Fruit fly (Drosophila melanogaster) whole organism, embryonic: Measurements from ENCODE around the gene enc.

Source experiments
- Adf1 ChIP-seq: fragments of 200-800 bp; sonication (Bioruptor generic); IDR thresholded peaks from 2 replicates; pipeline ENCODE4 v1.3.6; 2022; ENCODE audit warnings: missing biosample characterization, missing genetic modification characterization
- C15 ChIP-seq: fragments of 200-800 bp; sonication (Bioruptor generic); IDR thresholded peaks from 3 replicates; pipeline ENCODE4 v1.3.6; 2022; ENCODE audit warnings: missing biosample characterization, missing genetic modification characterization
- CG11093 ChIP-seq: fragments of 200-800 bp; sonication (Bioruptor generic); IDR thresholded peaks from 3 replicates; pipeline ENCODE4 v1.3.6; 2022; ENCODE audit warnings: missing biosample characterization, missing genetic modification characterization
- CG11247 ChIP-seq: fragments of 200-800 bp; sonication (Bioruptor generic); IDR thresholded peaks from 2 replicates; pipeline ENCODE4 v1.3.6; 2022; ENCODE audit warnings: missing biosample characterization, missing genetic modification characterization
- CG11456 ChIP-seq: fragments of 200-800 bp; sonication (Bioruptor generic); IDR thresholded peaks from 3 replicates; pipeline ENCODE4 v1.3.6; 2022; ENCODE audit warnings: missing biosample characterization, missing genetic modification characterization
- CG12104 ChIP-seq: fragments of 200-800 bp; sonication (Bioruptor generic); optimal IDR thresholded peaks from 3 replicates; lab custom pipeline; 2016; ENCODE audit warnings: missing biosample characterization, missing genetic modification characterization
- CG12219 ChIP-seq: fragments of 200-800 bp; sonication (Bioruptor generic); optimal IDR thresholded peaks from 3 replicates; lab custom pipeline; 2018; ENCODE audit warnings: missing biosample characterization, mild to moderate bottlenecking, missing genetic modification characterization
- CG14860 ChIP-seq: fragments of 200-800 bp; sonication (Bioruptor generic); IDR thresholded peaks from 3 replicates; pipeline ENCODE4 v1.3.6; 2022; ENCODE audit warnings: missing biosample characterization, missing genetic modification characterization; ENCODE audit not compliant: partially characterized antibody
- CG15601 ChIP-seq: fragments of 200-800 bp; sonication (Bioruptor generic); optimal IDR thresholded peaks from 3 replicates; lab custom pipeline; 2019; ENCODE audit warnings: missing biosample characterization, mild to moderate bottlenecking, missing genetic modification characterization, moderate library complexity
- CG17186 ChIP-seq: fragments of 200-800 bp; sonication (Bioruptor generic); optimal IDR thresholded peaks from 3 replicates; lab custom pipeline; 2017; ENCODE audit warnings: missing biosample characterization, missing genetic modification reagents, missing genetic modification characterization
- CG18764 ChIP-seq: fragments of 200-800 bp; sonication (Bioruptor generic); optimal IDR thresholded peaks from 3 replicates; lab custom pipeline; 2016; ENCODE audit warnings: missing biosample characterization, missing genetic modification characterization
- CG2875 ChIP-seq: fragments of 200-800 bp; sonication (Bioruptor generic); optimal IDR thresholded peaks from 2 replicates; lab custom pipeline; 2017; ENCODE audit warnings: missing biosample characterization, mild to moderate bottlenecking, missing genetic modification characterization, missing genetic modification reagents
- CG4404 ChIP-seq: fragments of 200-800 bp; sonication (Bioruptor generic); IDR thresholded peaks from 2 replicates; pipeline ENCODE4 v1.3.6; 2022; ENCODE audit warnings: missing biosample characterization, missing genetic modification characterization
- CG4424 ChIP-seq: fragments of 200-800 bp; sonication (Bioruptor generic); optimal IDR thresholded peaks from 3 replicates; lab custom pipeline; 2016; ENCODE audit warnings: missing biosample characterization, missing genetic modification characterization
- CG4854 ChIP-seq: fragments of 200-800 bp; sonication (Bioruptor generic); optimal IDR thresholded peaks from 2 replicates; lab custom pipeline; 2016; ENCODE audit warnings: missing biosample characterization, missing genetic modification characterization, inconsistent platforms
- CG7786 ChIP-seq: fragments of 200-800 bp; sonication (Bioruptor generic); optimal IDR thresholded peaks from 2 replicates; lab custom pipeline; 2016; ENCODE audit warnings: missing biosample characterization, missing genetic modification characterization
- CG7839 ChIP-seq: fragments of 200-800 bp; sonication (Bioruptor generic); optimal IDR thresholded peaks from 3 replicates; lab custom pipeline; 2018; ENCODE audit warnings: missing biosample characterization, mild to moderate bottlenecking, missing genetic modification characterization, moderate library complexity
- Dbx ChIP-seq: fragments of 200-800 bp; sonication (Bioruptor generic); IDR thresholded peaks from 3 replicates; pipeline ENCODE4 v1.3.6; 2022; ENCODE audit warnings: missing biosample characterization, missing genetic modification characterization
- Dfd ChIP-seq, 2 experiments: fragments of >200 bp; optimal IDR thresholded peaks; 2 replicates each; lab custom pipeline; 2017; ENCODE audit warnings: missing biosample characterization in 2 of 2, missing genetic modification characterization in 2 of 2
- Dp ChIP-seq: fragments of 200-800 bp; sonication (Bioruptor generic); optimal IDR thresholded peaks from 2 replicates; lab custom pipeline; 2018; ENCODE audit warnings: missing biosample characterization, mild to moderate bottlenecking, missing genetic modification characterization, moderate library complexity
- H2.0 ChIP-seq: fragments of 200-800 bp; sonication (Bioruptor generic); IDR thresholded peaks from 2 replicates; pipeline ENCODE4 v1.3.6; 2022; ENCODE audit warnings: missing biosample characterization, missing genetic modification characterization
- HLH3B ChIP-seq: fragments of 200-800 bp; sonication (Bioruptor generic); IDR thresholded peaks from 2 replicates; pipeline ENCODE4 v1.3.6; 2022; ENCODE audit warnings: missing biosample characterization, missing genetic modification characterization
- Hr78 ChIP-seq, 2 experiments: fragments of 200-800 bp in 1 of 2; fragments of >200 bp in 1 of 2; sonication (Bioruptor generic) in 1 of 2; optimal IDR thresholded peaks; 2 replicates each; lab custom pipeline; 2017 to 2019; ENCODE audit warnings: missing biosample characterization in 2 of 2, missing genetic modification characterization in 2 of 2, mild to moderate bottlenecking in 1 of 2, moderate library complexity in 1 of 2
- Med ChIP-seq: fragments of 200-800 bp; sonication (Bioruptor generic); peaks from one replicate; lab custom pipeline; 2016; ENCODE audit warnings: missing biosample characterization, missing genetic modification characterization, mild to moderate bottlenecking, inconsistent platforms, moderate library complexity
- Nf-YA ChIP-seq: fragments of 200-800 bp; sonication (Bioruptor generic); IDR thresholded peaks from 2 replicates; pipeline ENCODE4 v1.3.6; 2022; ENCODE audit warnings: missing biosample characterization, missing genetic modification characterization
- Ptx1 ChIP-seq: fragments of 200-800 bp; sonication (Bioruptor generic); IDR thresholded peaks from 2 replicates; pipeline ENCODE4 v1.3.6; 2022; ENCODE audit warnings: missing biosample characterization, missing genetic modification characterization
- Ravus ChIP-seq: fragments of 200-800 bp; sonication (Bioruptor generic); IDR thresholded peaks from 2 replicates; pipeline ENCODE4 v1.3.6; 2022; ENCODE audit warnings: missing biosample characterization, missing genetic modification characterization
- Rfx ChIP-seq: fragments of 200-800 bp; sonication (Bioruptor generic); IDR thresholded peaks from 2 replicates; pipeline ENCODE4 v1.3.6; 2022; ENCODE audit warnings: missing biosample characterization, missing genetic modification characterization
- ap ChIP-seq: fragments of 200-800 bp; sonication (Bioruptor generic); IDR thresholded peaks from 2 replicates; pipeline ENCODE4 v1.3.6; 2022; ENCODE audit warnings: missing biosample characterization, missing genetic modification characterization
- ara ChIP-seq: fragments of 200-800 bp; sonication (Bioruptor generic); IDR thresholded peaks from 2 replicates; pipeline ENCODE4 v1.3.6; 2022; ENCODE audit warnings: missing biosample characterization, missing genetic modification characterization
- cwo ChIP-seq: fragments of 200-800 bp; sonication (Bioruptor generic); optimal IDR thresholded peaks from 3 replicates; lab custom pipeline; 2017; ENCODE audit warnings: missing biosample characterization, missing genetic modification characterization, mild to moderate bottlenecking, moderate library complexity, missing genetic modification reagents
- dan ChIP-seq: fragments of 200-800 bp; sonication (Bioruptor generic); IDR thresholded peaks from 2 replicates; pipeline ENCODE4 v1.3.6; 2022; ENCODE audit warnings: missing biosample characterization, missing genetic modification characterization
- grau ChIP-seq: fragments of 200-800 bp; optimal IDR thresholded peaks from 3 replicates; lab custom pipeline; 2019; ENCODE audit warnings: missing biosample characterization, mild to moderate bottlenecking, missing genetic modification characterization, moderate library complexity
- gt ChIP-seq: fragments of 200-800 bp; sonication (Bioruptor generic); IDR thresholded peaks from 2 replicates; pipeline ENCODE4 v1.3.6; 2022; ENCODE audit warnings: missing biosample characterization, missing genetic modification characterization
- ind ChIP-seq: fragments of 200-800 bp; sonication (Bioruptor generic); optimal IDR thresholded peaks from 3 replicates; lab custom pipeline; 2016; ENCODE audit warnings: missing biosample characterization, missing genetic modification characterization
- ken ChIP-seq: fragments of 200-800 bp; sonication (Bioruptor generic); IDR thresholded peaks from 3 replicates; pipeline ENCODE4 v1.3.6; 2022; ENCODE audit warnings: missing biosample characterization, missing genetic modification characterization
- lbe ChIP-seq: fragments of 200-800 bp; sonication (Bioruptor generic); optimal IDR thresholded peaks from 2 replicates; lab custom pipeline; 2016; ENCODE audit warnings: missing biosample characterization, mild to moderate bottlenecking, missing genetic modification characterization
- lilli ChIP-seq: fragments of 200-800 bp; sonication (Bioruptor generic); optimal IDR thresholded peaks from 3 replicates; lab custom pipeline; 2016; ENCODE audit warnings: missing biosample characterization, missing genetic modification characterization
- lov ChIP-seq, 2 experiments: fragments of 200-800 bp in 1 of 2; fragments of >200 bp in 1 of 2; sonication (Bioruptor generic) in 1 of 2; IDR thresholded peaks in 1 of 2; optimal IDR thresholded peaks in 1 of 2; 2 replicates in 1 of 2; 3 replicates in 1 of 2; pipeline versions ENCODE4 v1.3.6 to Lab custom; 2017 to 2022; ENCODE audit warnings: missing biosample characterization in 1 of 2, missing genetic modification characterization in 1 of 2
- onecut ChIP-seq: fragments of 200-800 bp; sonication (Bioruptor generic); IDR thresholded peaks from 2 replicates; pipeline ENCODE4 v1.3.6; 2022; ENCODE audit warnings: missing biosample characterization, missing genetic modification characterization
- otp ChIP-seq: fragments of 200-800 bp; sonication (Bioruptor generic); IDR thresholded peaks from 3 replicates; pipeline ENCODE4, ENCODE4 v1.3.6; 2022; ENCODE audit warnings: missing biosample characterization, missing genetic modification characterization
- pho ChIP-seq: fragments of 200-800 bp; sonication (Bioruptor generic); optimal IDR thresholded peaks from 2 replicates; lab custom pipeline; 2016; ENCODE audit warnings: missing biosample characterization, missing genetic modification characterization
- pita ChIP-seq: fragments of 200-800 bp; sonication (Bioruptor generic); optimal IDR thresholded peaks from 2 replicates; lab custom pipeline; 2017; ENCODE audit warnings: missing biosample characterization, mild to moderate bottlenecking, missing genetic modification characterization
- pzg ChIP-seq: fragments of 200-800 bp; sonication (Bioruptor generic); optimal IDR thresholded peaks from 3 replicates; lab custom pipeline; 2018; ENCODE audit warnings: missing biosample characterization, mild to moderate bottlenecking, missing genetic modification characterization, moderate library complexity
- ro ChIP-seq: fragments of 200-800 bp; sonication (Bioruptor generic); IDR thresholded peaks from 2 replicates; pipeline ENCODE4 v1.3.6; 2022; ENCODE audit warnings: missing biosample characterization, missing genetic modification characterization
- run ChIP-seq: fragments of 200-800 bp; sonication (Bioruptor generic); optimal IDR thresholded peaks from 3 replicates; lab custom pipeline; 2018; ENCODE audit warnings: missing biosample characterization, mild to moderate bottlenecking, missing genetic modification characterization
- salm ChIP-seq: fragments of 200-800 bp; sonication (Bioruptor generic); optimal IDR thresholded peaks from 2 replicates; lab custom pipeline; 2018; ENCODE audit warnings: missing biosample characterization, mild to moderate bottlenecking, missing genetic modification characterization
- seq ChIP-seq: fragments of 200-800 bp; sonication (Bioruptor generic); IDR thresholded peaks from 2 replicates; pipeline ENCODE4 v1.3.6; 2022; ENCODE audit warnings: missing biosample characterization, missing genetic modification characterization
- shn ChIP-seq: fragments of 200-800 bp; sonication (Bioruptor generic); optimal IDR thresholded peaks from 3 replicates; lab custom pipeline; 2016; ENCODE audit warnings: missing biosample characterization, missing genetic modification characterization
- tup ChIP-seq: fragments of 200-800 bp; sonication (Bioruptor generic); optimal IDR thresholded peaks from 2 replicates; lab custom pipeline; 2016; ENCODE audit warnings: missing biosample characterization, mild to moderate bottlenecking, missing genetic modification characterization, moderate library complexity

The enc gene

DNA sequence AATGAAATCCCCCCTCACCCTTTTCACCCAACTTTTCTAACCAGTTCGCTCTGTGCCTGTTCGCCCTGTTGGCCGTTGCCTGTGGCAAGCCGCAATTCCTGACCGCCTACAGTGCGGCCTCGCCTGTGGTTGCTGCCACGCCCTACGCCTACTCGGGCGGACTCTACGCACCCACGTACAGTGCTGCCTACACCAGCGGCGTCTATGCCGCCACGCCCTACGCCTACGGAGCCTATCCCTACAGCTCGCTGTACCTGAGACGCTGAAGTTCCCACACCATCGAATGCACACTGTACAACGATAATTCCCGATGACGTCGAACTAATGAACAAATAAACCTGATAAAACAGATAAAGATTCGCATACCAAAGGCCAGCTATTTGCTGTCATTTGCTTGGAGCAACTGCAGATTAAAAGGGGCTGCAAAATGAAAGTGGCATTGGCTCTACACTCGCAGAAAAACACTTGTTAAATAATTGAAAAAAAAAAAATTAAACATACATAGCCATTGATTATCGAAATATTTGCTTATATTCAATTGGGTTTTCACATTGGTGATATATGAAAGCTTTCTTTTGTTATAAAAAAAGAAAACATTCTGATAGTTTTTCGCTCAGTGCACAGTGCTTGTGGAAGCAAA is 27.3 kb upstream of the enc start (continued):
- no peak for TF ChIP-seq Dfd (GFP tag; optimal IDR thresholded peaks at IDR 0.05; lab: Kevin White, UChicago)
- no peak for TF ChIP-seq CG15601
- no peak for TF ChIP-seq ro (GFP tag; lab: Robert Waterston, UW)
- TF ChIP-seq CG12219 (GFP tag; lab: Kevin White, UChicago) = no peak
- TF ChIP-seq lov (optimal IDR thresholded peaks at IDR 0.05; lab: Kevin White, UChicago) = no peak
- 0 out of 3 replicates have a peak, but pooled peaks have one; percentile 29 for TF ChIP-seq lov (GFP tag; IDR thresholded peaks at IDR 0.05; lab: Robert Waterston, UW)
- no peak for TF ChIP-seq Hr78 (GFP tag; optimal IDR thresholded peaks at IDR 0.05; lab: Kevin White, UChicago)
- TF ChIP-seq salm (tag; lab: Kevin White, UChicago) = no peak
- TF ChIP-seq Ptx1 = peak; percentile 7; the same call in 1 of the 2 replicates
- no peak for TF ChIP-seq CG7786
- TF ChIP-seq CG12104 (GFP tag; lab: Kevin White, UChicago) = no peak
- TF ChIP-seq CG4854 (GFP tag; lab: Kevin White, UChicago) = no peak
- 0 out of 3 replicates have a peak, but pooled peaks have one; percentile 32 for TF ChIP-seq Dbx
- TF ChIP-seq Dp (GFP tag; lab: Kevin White, UChicago) = no peak
- no peak for TF ChIP-seq dan
- no peak for TF ChIP-seq run (tag; lab: Kevin White, UChicago)
- no peak for TF ChIP-seq pho (GFP tag; lab: Kevin White, UChicago)
- no peak for TF ChIP-seq lbe (GFP tag; lab: Kevin White, UChicago)
- no peak for TF ChIP-seq CG11093 (GFP tag; lab: Robert Waterston, UW)
- TF ChIP-seq pita (GFP tag; lab: Kevin White, UChicago) = no peak
- no peak for TF ChIP-seq CG2875 (GFP tag; lab: Kevin White, UChicago)
- no peak for TF ChIP-seq cwo (GFP tag; lab: Kevin White, UChicago)
- TF ChIP-seq ind = no peak
- peak; percentile 42 for TF ChIP-seq Rfx (GFP tag; lab: Robert Waterston, UW)
- no peak for TF ChIP-seq Ravus (GFP tag; lab: Robert Waterston, UW)
- no peak for TF ChIP-seq onecut (GFP tag; lab: Robert Waterston, UW)
- no peak for TF ChIP-seq pzg (GFP tag; lab: Kevin White, UChicago)
- no peak for TF ChIP-seq CG14860 (GFP tag; lab: Robert Waterston, UW)
- no peak for TF ChIP-seq gt (GFP tag; lab: Robert Waterston, UW)
- TF ChIP-seq otp (GFP tag; lab: Robert Waterston, UW) = no peak
- 0 out of 2 replicates have a peak, but pooled peaks have one; percentile 25 for TF ChIP-seq Nf-YA (GFP tag; lab: Robert Waterston, UW)
- TF ChIP-seq CG17186 = no peak
- no peak for TF ChIP-seq HLH3B
- TF ChIP-seq ara (GFP tag; lab: Robert Waterston, UW) = 0 out of 2 replicates have a peak, but pooled peaks have one; percentile 7
- TF ChIP-seq grau (tag; lab: Kevin White, UChicago) = peak; percentile 46
- TF ChIP-seq ken (GFP tag; lab: Robert Waterston, UW) = 0 out of 3 replicates have a peak, but pooled peaks have one; percentile 7
- TF ChIP-seq CG11456 (GFP tag; lab: Robert Waterston, UW) = peak; percentile 58; the same call in 1 of the 3 replicates
- TF ChIP-seq CG7839 (tag; lab: Kevin White, UChicago) = no peak
- 0 out of 2 replicates have a peak, but pooled peaks have one; percentile 34 for TF ChIP-seq CG11247 (GFP tag; lab: Robert Waterston, UW)
- no peak for TF ChIP-seq C15 (GFP tag; lab: Robert Waterston, UW)
- no peak for TF ChIP-seq seq
- TF ChIP-seq Adf1 (GFP tag; lab: Robert Waterston, UW) = no peak
- TF ChIP-seq CG18764 (GFP tag; lab: Kevin White, UChicago) = no peak
- 0 out of 2 replicates have a peak, but pooled peaks have one; percentile 25 for TF ChIP-seq H2.0 (GFP tag; lab: Robert Waterston, UW)
- peak; percentile 16; the same call in 1 of the 2 replicates for TF ChIP-seq CG4404 (GFP tag; lab: Robert Waterston, UW)
- TF ChIP-seq shn = no peak
- TF ChIP-seq CG4424 (GFP tag; lab: Kevin White, UChicago) = peak; percentile 31
- peak; percentile 45 for TF ChIP-seq Med (GFP tag; lab: Kevin White, UChicago)
- no peak for TF ChIP-seq ap (GFP tag; lab: Robert Waterston, UW)
- no peak for TF ChIP-seq lilli (GFP tag; lab: Kevin White, UChicago)
- TF ChIP-seq tup (GFP tag; lab: Kevin White, UChicago) = no peak
